Fruit fly (Drosophila melanogaster) whole organism, embryonic: Measurements from ENCODE around the gene CG43248.
A peak's percentile ranks its signal among the peaks of the same experiment; 100 is the strongest.

ENCODE experiments used
- ATbp ChIP-seq: fragments of 200-800 bp; sonication (Bioruptor generic); optimal IDR thresholded peaks from 2 replicates; lab custom pipeline; 2017; ENCODE audit warnings: missing biosample characterization, mild to moderate bottlenecking, missing genetic modification characterization, missing genetic modification reagents
- Antp ChIP-seq: fragments of 200-800 bp; sonication (Bioruptor generic); optimal IDR thresholded peaks from 3 replicates; lab custom pipeline; 2016; ENCODE audit warnings: missing biosample characterization, missing genetic modification characterization
- Asciz ChIP-seq: fragments of 200-800 bp; sonication (Bioruptor generic); optimal IDR thresholded peaks from 2 replicates; lab custom pipeline; 2017; ENCODE audit warnings: missing biosample characterization, mild to moderate bottlenecking, missing genetic modification characterization, missing genetic modification reagents
- B-H2 ChIP-seq: fragments of 200-800 bp; sonication (Bioruptor generic); optimal IDR thresholded peaks from 2 replicates; lab custom pipeline; 2018; ENCODE audit warnings: missing biosample characterization, mild to moderate bottlenecking, missing genetic modification characterization
- BEAF-32 ChIP-seq: fragments of 200-800 bp; sonication (Bioruptor generic); optimal IDR thresholded peaks from 3 replicates; lab custom pipeline; 2017; ENCODE audit warnings: missing biosample characterization, missing genetic modification characterization, mild to moderate bottlenecking, moderate library complexity, missing genetic modification reagents
- CG10543 ChIP-seq: fragments of 200-800 bp; sonication (Bioruptor generic); optimal IDR thresholded peaks from 3 replicates; lab custom pipeline; 2017; ENCODE audit warnings: missing biosample characterization, mild to moderate bottlenecking, missing genetic modification characterization, moderate library complexity
- CG11695 ChIP-seq: fragments of 200-800 bp; sonication (Bioruptor generic); IDR thresholded peaks from 3 replicates; pipeline ENCODE4 v1.3.6; 2022; ENCODE audit warnings: missing biosample characterization, missing genetic modification characterization
- CG12299 ChIP-seq: fragments of 200-800 bp; sonication (Bioruptor generic); optimal IDR thresholded peaks from 2 replicates; lab custom pipeline; 2018; ENCODE audit warnings: missing biosample characterization, mild to moderate bottlenecking, missing genetic modification characterization
- CG13287 ChIP-seq: fragments of 200-800 bp; sonication (Bioruptor generic); IDR thresholded peaks from 2 replicates; pipeline ENCODE4 v1.3.6; 2022; ENCODE audit warnings: missing biosample characterization, missing genetic modification characterization; ENCODE audit not compliant: partially characterized antibody
- CG13296 ChIP-seq: fragments of 200-800 bp; sonication (Bioruptor generic); optimal IDR thresholded peaks from 3 replicates; lab custom pipeline; 2018; ENCODE audit warnings: missing biosample characterization, mild to moderate bottlenecking, missing genetic modification characterization
- CG15601 ChIP-seq: fragments of 200-800 bp; sonication (Bioruptor generic); optimal IDR thresholded peaks from 3 replicates; lab custom pipeline; 2019; ENCODE audit warnings: missing biosample characterization, mild to moderate bottlenecking, missing genetic modification characterization, moderate library complexity
- CG3281 ChIP-seq: fragments of 200-800 bp; sonication (Bioruptor generic); optimal IDR thresholded peaks from 3 replicates; lab custom pipeline; 2017; ENCODE audit warnings: missing biosample characterization, mild to moderate bottlenecking, missing genetic modification characterization
- CG3847 ChIP-seq: fragments of 200-800 bp; sonication (Bioruptor generic); IDR thresholded peaks from 2 replicates; pipeline ENCODE4 v1.3.6; 2022; ENCODE audit warnings: missing biosample characterization, missing genetic modification characterization
- CG6683 ChIP-seq: fragments of 200-800 bp; sonication (Bioruptor generic); optimal IDR thresholded peaks from 2 replicates; lab custom pipeline; 2017; ENCODE audit warnings: missing biosample characterization, mild to moderate bottlenecking, missing genetic modification characterization, missing genetic modification reagents
- CG7839 ChIP-seq: fragments of 200-800 bp; sonication (Bioruptor generic); optimal IDR thresholded peaks from 3 replicates; lab custom pipeline; 2018; ENCODE audit warnings: missing biosample characterization, mild to moderate bottlenecking, missing genetic modification characterization, moderate library complexity
- CG7928 ChIP-seq: fragments of 200-800 bp; sonication (Bioruptor generic); optimal IDR thresholded peaks from 2 replicates; lab custom pipeline; 2017; ENCODE audit warnings: missing biosample characterization, mild to moderate bottlenecking, missing genetic modification characterization
- CG7963 ChIP-seq: fragments of 200-800 bp; sonication (Bioruptor generic); IDR thresholded peaks from 3 replicates; pipeline ENCODE4 v1.3.6; 2022; ENCODE audit warnings: missing biosample characterization, missing genetic modification characterization; ENCODE audit not compliant: partially characterized antibody
- D ChIP-seq, 2 experiments: fragments of 200-800 bp in 1 of 2; fragments of >200 bp in 1 of 2; sonication (Bioruptor generic) in 1 of 2; optimal IDR thresholded peaks; 2 replicates in 1 of 2; 3 replicates in 1 of 2; lab custom pipeline; 2017; ENCODE audit warnings: mild to moderate bottlenecking in 1 of 2, missing biosample characterization in 1 of 2, missing genetic modification characterization in 1 of 2, missing genetic modification reagents in 1 of 2
- E2f1 ChIP-seq: fragments of 200-800 bp; sonication (Bioruptor generic); IDR thresholded peaks from 2 replicates; pipeline ENCODE4 v1.3.6; 2022; ENCODE audit warnings: missing biosample characterization, missing genetic modification characterization
- Eip74EF ChIP-seq, 2 experiments: fragments of 200-800 bp in 1 of 2; fragments of >200 bp in 1 of 2; sonication (Bioruptor generic) in 1 of 2; optimal IDR thresholded peaks; 2 replicates each; lab custom pipeline; 2017 to 2019; ENCODE audit warnings: missing biosample characterization in 2 of 2, missing genetic modification characterization in 2 of 2, mild to moderate bottlenecking in 1 of 2, moderate library complexity in 1 of 2
- H15 ChIP-seq: fragments of 200-800 bp; sonication (Bioruptor generic); IDR thresholded peaks from 3 replicates; pipeline ENCODE4 v1.3.6; 2022; ENCODE audit warnings: missing biosample characterization, missing genetic modification characterization
- H2.0 ChIP-seq: fragments of 200-800 bp; sonication (Bioruptor generic); IDR thresholded peaks from 2 replicates; pipeline ENCODE4 v1.3.6; 2022; ENCODE audit warnings: missing biosample characterization, missing genetic modification characterization
- Hmr ChIP-seq: fragments of 200-800 bp; sonication (Bioruptor generic); optimal IDR thresholded peaks from 3 replicates; lab custom pipeline; 2017; ENCODE audit warnings: mild to moderate bottlenecking, missing biosample characterization, missing genetic modification reagents, missing genetic modification characterization
- NFAT ChIP-seq: fragments of 200-800 bp; sonication (Bioruptor generic); IDR thresholded peaks from 2 replicates; pipeline ENCODE4 v1.3.6; 2022; ENCODE audit warnings: missing biosample characterization, missing genetic modification characterization
- Neu2 ChIP-seq: fragments of 200-800 bp; sonication (Bioruptor generic); optimal IDR thresholded peaks from 3 replicates; lab custom pipeline; 2016; ENCODE audit warnings: missing biosample characterization, missing genetic modification characterization, borderline replicate concordance
- Sox100B ChIP-seq: fragments of 200-800 bp; sonication (Bioruptor generic); optimal IDR thresholded peaks from 3 replicates; lab custom pipeline; 2018; ENCODE audit warnings: missing biosample characterization, mild to moderate bottlenecking, missing genetic modification characterization
- Tbp ChIP-seq: fragments of >200 bp; optimal IDR thresholded peaks from 2 replicates; lab custom pipeline; 2018; ENCODE audit warnings: missing biosample characterization, missing genetic modification characterization
- Usf ChIP-seq: fragments of 200-800 bp; sonication (Bioruptor generic); optimal IDR thresholded peaks from 2 replicates; lab custom pipeline; 2017; ENCODE audit warnings: missing genotype, missing biosample characterization, missing genetic modification characterization
- Vsx1 ChIP-seq: fragments of 200-800 bp; sonication (Bioruptor generic); optimal IDR thresholded peaks from 2 replicates; lab custom pipeline; 2017; ENCODE audit warnings: missing biosample characterization, mild to moderate bottlenecking, missing genetic modification characterization, missing genetic modification reagents
- Xbp1 ChIP-seq: fragments of 200-800 bp; sonication (Bioruptor generic); optimal IDR thresholded peaks from 3 replicates; lab custom pipeline; 2016; ENCODE audit warnings: missing biosample characterization, mild to moderate bottlenecking, missing genetic modification characterization
- crol ChIP-seq: fragments of 200-800 bp; sonication (Bioruptor generic); IDR thresholded peaks from 2 replicates; pipeline ENCODE4 v1.3.6; 2022; ENCODE audit warnings: missing biosample characterization, missing genetic modification characterization
- dan ChIP-seq: fragments of 200-800 bp; sonication (Bioruptor generic); IDR thresholded peaks from 2 replicates; pipeline ENCODE4 v1.3.6; 2022; ENCODE audit warnings: missing biosample characterization, missing genetic modification characterization
- dati ChIP-seq: fragments of 200-800 bp; sonication (Bioruptor generic); IDR thresholded peaks from 2 replicates; pipeline ENCODE4 v1.3.6; 2022; ENCODE audit warnings: missing biosample characterization, missing genetic modification characterization
- dimm ChIP-seq: fragments of 200-800 bp; sonication (Bioruptor generic); IDR thresholded peaks from 2 replicates; pipeline ENCODE4 v1.3.6; 2022; ENCODE audit warnings: missing biosample characterization, missing genetic modification characterization
- disco-r ChIP-seq: fragments of 200-800 bp; sonication (Bioruptor generic); optimal IDR thresholded peaks from 2 replicates; lab custom pipeline; 2016; ENCODE audit warnings: missing biosample characterization, missing genetic modification characterization
- h ChIP-seq: fragments of >200 bp; optimal IDR thresholded peaks from 2 replicates; lab custom pipeline; 2017
- ham ChIP-seq: fragments of 200-800 bp; sonication (Bioruptor generic); IDR thresholded peaks from 2 replicates; pipeline ENCODE4 v1.3.6; 2022; ENCODE audit warnings: missing biosample characterization, missing genetic modification characterization
- hkb ChIP-seq, 2 experiments: fragments of 200-800 bp in 1 of 2; fragments of >200 bp in 1 of 2; sonication (Bioruptor generic) in 1 of 2; IDR thresholded peaks in 1 of 2; optimal IDR thresholded peaks in 1 of 2; 2 replicates each; pipeline versions ENCODE4 v1.3.6 to Lab custom; 2017 to 2022; ENCODE audit warnings: missing biosample characterization in 1 of 2, missing genetic modification characterization in 1 of 2
- nau ChIP-seq: fragments of 200-800 bp; sonication (Bioruptor generic); optimal IDR thresholded peaks from 3 replicates; lab custom pipeline; 2017; ENCODE audit warnings: missing biosample characterization, mild to moderate bottlenecking, missing genetic modification characterization, missing genetic modification reagents
- pfk ChIP-seq: fragments of 200-800 bp; sonication (Bioruptor generic); optimal IDR thresholded peaks from 2 replicates; lab custom pipeline; 2018; ENCODE audit warnings: missing biosample characterization, mild to moderate bottlenecking, missing genetic modification characterization, moderate library complexity
- pho ChIP-seq: fragments of 200-800 bp; sonication (Bioruptor generic); optimal IDR thresholded peaks from 2 replicates; lab custom pipeline; 2016; ENCODE audit warnings: missing biosample characterization, missing genetic modification characterization
- phol ChIP-seq: fragments of 200-800 bp; sonication (Bioruptor generic); optimal IDR thresholded peaks from 3 replicates; lab custom pipeline; 2018; ENCODE audit warnings: missing biosample characterization, mild to moderate bottlenecking, missing genetic modification characterization, moderate library complexity
- sens-2 ChIP-seq: fragments of 200-800 bp; sonication (Bioruptor generic); IDR thresholded peaks from 2 replicates; pipeline ENCODE4 v1.3.6; 2022; ENCODE audit warnings: missing biosample characterization, missing genetic modification characterization
- shn ChIP-seq: fragments of 200-800 bp; sonication (Bioruptor generic); optimal IDR thresholded peaks from 3 replicates; lab custom pipeline; 2016; ENCODE audit warnings: missing biosample characterization, missing genetic modification characterization
- slp2 ChIP-seq: fragments of 200-800 bp; sonication (Bioruptor generic); optimal IDR thresholded peaks from 2 replicates; lab custom pipeline; 2016; ENCODE audit warnings: missing biosample characterization, missing genetic modification characterization
- vnd ChIP-seq: fragments of 200-800 bp; sonication (Bioruptor generic); IDR thresholded peaks from 3 replicates; pipeline ENCODE4 v1.3.6; 2022; ENCODE audit warnings: missing biosample characterization, missing genetic modification characterization; ENCODE audit not compliant: partially characterized antibody
- wek ChIP-seq: fragments of 200-800 bp; sonication (Bioruptor generic); optimal IDR thresholded peaks from 3 replicates; lab custom pipeline; 2018; ENCODE audit warnings: missing biosample characterization, mild to moderate bottlenecking, missing genetic modification characterization, moderate library complexity
- zfh1 ChIP-seq: fragments of 200-800 bp; sonication (Bioruptor generic); IDR thresholded peaks from 3 replicates; pipeline ENCODE4 v1.3.6; 2022; ENCODE audit warnings: missing biosample characterization, missing genetic modification characterization

Gene CG43248

DNA sequence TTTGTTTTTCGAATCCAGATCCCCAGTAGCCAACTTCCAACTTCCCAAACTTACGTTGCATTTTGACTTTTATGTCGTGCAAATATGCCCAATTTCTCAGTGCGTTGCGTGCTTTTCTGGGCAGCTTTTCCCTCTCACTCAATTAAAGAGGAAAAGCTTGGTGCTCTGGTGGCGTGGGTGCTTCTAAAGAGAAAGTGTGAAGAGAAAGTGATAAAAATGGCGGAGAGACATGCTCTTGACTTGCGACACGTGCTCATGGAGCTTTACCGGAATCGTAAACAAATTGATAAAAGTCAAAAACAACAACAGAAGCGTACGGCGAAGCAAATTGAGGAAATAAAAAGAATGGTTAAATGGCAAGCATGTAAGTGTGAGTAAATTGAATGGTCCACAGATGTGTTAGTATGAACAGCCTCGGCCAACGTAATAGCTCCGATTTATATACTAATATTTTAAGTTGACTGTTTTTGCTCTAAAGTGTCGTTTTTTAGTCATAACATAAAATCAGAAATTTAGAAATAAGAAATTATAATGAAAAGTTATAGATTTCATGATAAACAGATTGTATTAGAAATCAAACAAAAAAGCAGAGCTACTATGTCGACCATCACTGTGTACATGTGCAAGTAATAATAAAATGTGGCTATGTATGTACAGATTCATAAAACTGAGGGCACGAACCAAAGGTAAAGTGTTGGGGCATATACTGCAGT lies 37.2 kb downstream of the CG43248 start (continued):
- TF ChIP-seq CG13287 (GFP tag; lab: Robert Waterston, UW) (peak; percentile 21; the same call in 1 of the 2 replicates), CG3281 (peak; percentile 54), CG7963 (no peak), Eip74EF (GFP tag; optimal IDR thresholded peaks at IDR 0.05; lab: Kevin White, UChicago) (no peak), Vsx1 (GFP tag; lab: Kevin White, UChicago) (no peak), BEAF-32 (GFP tag; lab: Kevin White, UChicago) (no peak), H15 (no peak), Neu2 (GFP tag; lab: Kevin White, UChicago) (no peak), ham (GFP tag; lab: Robert Waterston, UW) (no peak), disco-r (GFP tag; lab: Kevin White, UChicago) (no peak), CG7839 (peak; percentile 46), CG10543 (GFP tag; lab: Kevin White, UChicago) (no peak), ATbp (GFP tag; lab: Kevin White, UChicago) (peak; percentile 40), D (optimal IDR thresholded peaks at IDR 0.05; lab: Kevin White, UChicago) (no peak), D (GFP tag; optimal IDR thresholded peaks at IDR 0.05; lab: Kevin White, UChicago) (peak; percentile 33), Sox100B (peak; percentile 65), Xbp1 (no peak), Hmr (GFP tag; lab: Kevin White, UChicago) (peak; percentile 37), zfh1 (no peak), Usf (no peak), dimm (no peak), Antp (GFP tag; lab: Kevin White, UChicago) (no peak), CG6683 (no peak), E2f1 (GFP tag; lab: Robert Waterston, UW) (peak; percentile 34; the same call in 1 of the 2 replicates), dan (no peak), CG3847 (GFP tag; lab: Robert Waterston, UW) (no peak; the same call in 1 of the 2 replicates), crol (no peak), h (lab: Kevin White, UChicago) (no peak), vnd (GFP tag; lab: Robert Waterston, UW) (no peak), sens-2 (GFP tag; lab: Robert Waterston, UW) (no peak), shn (GFP tag; lab: Kevin White, UChicago) (no peak), CG15601 (tag; lab: Kevin White, UChicago) (peak; percentile 15), Tbp (GFP tag; lab: Kevin White, UChicago) (no peak), pfk (GFP tag; lab: Kevin White, UChicago) (no peak), nau (GFP tag; lab: Kevin White, UChicago) (no peak), phol (tag; lab: Kevin White, UChicago) (peak; percentile 36), CG11695 (GFP tag; lab: Robert Waterston, UW) (no peak), B-H2 (no peak), CG13296 (GFP tag; lab: Kevin White, UChicago) (no peak), Asciz (peak; percentile 37), dati (GFP tag; lab: Robert Waterston, UW) (no peak), pho (GFP tag; lab: Kevin White, UChicago) (no peak), CG12299 (tag; lab: Kevin White, UChicago) (no peak), slp2 (no peak), CG7928 (GFP tag; lab: Kevin White, UChicago) (no peak), H2.0 (GFP tag; lab: Robert Waterston, UW) (no peak), NFAT (GFP tag; lab: Robert Waterston, UW) (no peak), hkb (optimal IDR thresholded peaks at IDR 0.05; lab: Kevin White, UChicago) (no peak), hkb (GFP tag; IDR thresholded peaks at IDR 0.05; lab: Robert Waterston, UW) (peak; percentile 44), wek (GFP tag; lab: Kevin White, UChicago) (no peak)
